Worm (Caenorhabditis elegans): ENCODE results near the gene ins-12.

The ins-12 gene

DNA sequence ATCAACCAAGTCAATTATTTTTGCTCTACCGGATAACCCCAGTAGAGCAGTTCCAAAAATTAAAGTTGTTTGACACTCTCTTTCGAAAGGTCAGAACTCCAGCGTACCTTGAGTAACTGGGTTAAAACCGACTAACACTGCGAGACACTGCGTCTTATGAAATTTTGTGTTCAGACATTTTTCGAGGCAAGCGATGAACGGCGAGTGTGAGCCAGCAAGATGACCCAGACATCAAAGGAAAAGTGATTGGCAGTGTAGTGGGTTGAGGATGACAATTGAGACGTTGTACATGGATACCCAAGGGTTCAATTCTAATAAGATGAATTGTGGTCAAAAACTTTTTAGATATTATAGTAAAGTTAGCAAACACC lies 10.3 kb upstream of the ins-12 start:
- TF ChIP-seq nhr-12 (tag; optimal IDR thresholded peaks at IDR 0.05) (no peak), C34F6.9 (tag; optimal IDR thresholded peaks at IDR 0.05) (no peak), nhr-129 (tag; optimal IDR thresholded peaks at IDR 0.05) (peak; percentile 89), ztf-1 (GFP tag; conservative IDR thresholded peaks at IDR 0.05) (no peak), sem-4 (tag; optimal IDR thresholded peaks at IDR 0.05) (no peak), fos-1 (tag; optimal IDR thresholded peaks at IDR 0.05) (peak; percentile 11), lin-11 (tag; optimal IDR thresholded peaks at IDR 0.05) (no peak), Y55F3AM.14 (GFP tag; optimal IDR thresholded peaks at IDR 0.05) (no peak), lin-13 (GFP tag; optimal IDR thresholded peaks at IDR 0.05) (peak; percentile 27), gmeb-1 (tag; optimal IDR thresholded peaks at IDR 0.05) (peak; percentile 66), nhr-77 (tag; optimal IDR thresholded peaks at IDR 0.05) (peak; percentile 6), R02D3.7 (tag; optimal IDR thresholded peaks at IDR 0.05) (no peak), alr-1 (tag; optimal IDR thresholded peaks at IDR 0.05) (no peak), sma-9 (GFP tag; optimal IDR thresholded peaks at IDR 0.05) (peak; percentile 76), sma-9 (tag; optimal IDR thresholded peaks at IDR 0.05) (no peak), lsy-2 (tag; optimal IDR thresholded peaks at IDR 0.05) (peak in 1 of 2 experiments; percentile 73), egl-27 (tag; optimal IDR thresholded peaks at IDR 0.05) (no peak), ama-1 (optimal IDR thresholded peaks at IDR 0.05) (peak; percentile 93), mab-5 (tag; optimal IDR thresholded peaks at IDR 0.05) (no peak), crh-2 (tag; optimal IDR thresholded peaks at IDR 0.05) (peak; percentile 60), nhr-21 (tag; optimal IDR thresholded peaks at IDR 0.05) (peak; percentile 85), ztf-4 (tag; optimal IDR thresholded peaks at IDR 0.05) (no peak), elt-1 (tag; optimal IDR thresholded peaks at IDR 0.05) (no peak), unc-39 (tag; optimal IDR thresholded peaks at IDR 0.05) (no peak), nhr-25 (tag; optimal IDR thresholded peaks at IDR 0.05) (no peak), nhr-10 (tag; optimal IDR thresholded peaks at IDR 0.05) (peak; percentile 15), elt-3 (tag; optimal IDR thresholded peaks at IDR 0.05) (no peak), unc-55 (GFP tag; optimal IDR thresholded peaks at IDR 0.05) (no peak), sma-3 (GFP tag; optimal IDR thresholded peaks at IDR 0.05) (peak; percentile 66), blmp-1 (tag; optimal IDR thresholded peaks at IDR 0.05; ENCODE audit: insufficient read depth) (no peak), mdl-1 (tag; optimal IDR thresholded peaks at IDR 0.05) (no peak), nhr-6 (tag; optimal IDR thresholded peaks at IDR 0.05) (peak; percentile 16), snpc-4 (tag; optimal IDR thresholded peaks at IDR 0.05) (peak; percentile 98)

DNA sequence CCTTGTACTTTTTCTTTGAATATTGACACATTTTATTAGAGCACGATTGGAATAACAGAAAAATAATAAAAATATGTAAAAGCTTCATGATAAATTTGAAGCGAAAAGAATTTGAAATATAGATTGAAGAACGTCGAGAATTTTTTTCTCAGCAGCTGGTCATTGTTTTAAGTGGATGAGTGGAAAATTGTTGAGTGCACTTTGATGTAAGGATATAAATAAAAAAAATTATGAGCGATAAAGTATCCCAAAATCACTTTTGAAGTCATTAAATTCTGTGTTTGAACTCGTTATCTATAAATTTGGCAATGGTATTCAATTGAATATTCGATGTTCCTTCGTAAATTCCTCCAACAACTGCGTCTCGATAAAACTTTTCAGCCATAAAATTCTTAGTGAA lies 9.7 kb upstream of the ins-12 start, which contains the start of gene ins-13:
ins-13 (minus strand) TSS at position 101 of the 400 bp plus-strand sequence.
- TF ChIP-seq Y55F3AM.14 (GFP tag; optimal IDR thresholded peaks at IDR 0.05): no peak
- TF ChIP-seq ama-1 (optimal IDR thresholded peaks at IDR 0.05): no peak
- TF ChIP-seq nhr-11 (tag; optimal IDR thresholded peaks at IDR 0.05): no peak
- no peak for TF ChIP-seq mdl-1 (tag; optimal IDR thresholded peaks at IDR 0.05)
- TF ChIP-seq peb-1 (tag; optimal IDR thresholded peaks at IDR 0.05): no peak
- TF ChIP-seq F13H6.1 (tag; optimal IDR thresholded peaks at IDR 0.05): no peak
- no peak for TF ChIP-seq sma-3 (GFP tag; optimal IDR thresholded peaks at IDR 0.05)
- TF ChIP-seq ZK546.5 (tag; optimal IDR thresholded peaks at IDR 0.05): no peak
- no peak for TF ChIP-seq elt-3 (tag; optimal IDR thresholded peaks at IDR 0.05)
- no peak for TF ChIP-seq snpc-4 (tag; optimal IDR thresholded peaks at IDR 0.05)
- TF ChIP-seq nhr-6 (tag; optimal IDR thresholded peaks at IDR 0.05): no peak
- TF ChIP-seq lin-13 (GFP tag; optimal IDR thresholded peaks at IDR 0.05): no peak
- TF ChIP-seq gmeb-1 (tag; optimal IDR thresholded peaks at IDR 0.05): no peak
- TF ChIP-seq ztf-4 (tag; optimal IDR thresholded peaks at IDR 0.05): no peak
- TF ChIP-seq mbf-1 (tag; optimal IDR thresholded peaks at IDR 0.05): no peak
- TF ChIP-seq ztf-11 (tag; optimal IDR thresholded peaks at IDR 0.05): no peak
- no peak for TF ChIP-seq mab-5 (tag; optimal IDR thresholded peaks at IDR 0.05)
- TF ChIP-seq crh-2 (tag; optimal IDR thresholded peaks at IDR 0.05): no peak

DNA sequence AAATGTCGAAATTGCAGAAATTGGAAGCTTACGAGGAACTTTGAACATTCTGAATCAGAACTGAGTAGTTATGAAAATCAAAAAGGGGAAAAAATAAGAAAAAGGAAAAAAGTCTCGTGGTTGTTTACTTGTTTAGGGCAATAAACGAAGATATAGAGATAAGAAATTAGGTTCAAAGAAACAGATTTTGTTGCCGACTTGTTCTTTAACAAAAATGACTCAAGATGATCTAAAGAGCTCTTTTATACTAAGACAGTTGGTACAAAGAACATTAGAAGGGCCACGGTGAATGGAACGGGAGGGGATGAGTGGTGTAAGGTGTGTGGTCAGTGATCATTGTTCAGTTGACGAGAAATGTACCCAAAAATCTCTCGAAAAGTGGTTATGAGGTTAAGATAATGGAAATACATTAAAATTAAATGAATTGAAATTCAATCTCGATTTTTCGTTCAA lies 6.9 kb upstream of the ins-12 start, which contains the start of gene acdh-2:
acdh-2 (minus strand) TSS at position 51 of the 453 bp plus-strand sequence.
- no peak for TF ChIP-seq lin-11 (tag; optimal IDR thresholded peaks at IDR 0.05)
- no peak for TF ChIP-seq fos-1 (tag; optimal IDR thresholded peaks at IDR 0.05)

ce11 chrII:5549746-5550145 lies 4.7 kb upstream of the ins-12 start, which contains the start of gene C17C3.6:
C17C3.6 (plus strand) TSS chrII:5550046.
- no peak for TF ChIP-seq peb-1 (tag; optimal IDR thresholded peaks at IDR 0.05)
- TF ChIP-seq sma-3 (GFP tag; optimal IDR thresholded peaks at IDR 0.05): no peak
- no peak for TF ChIP-seq nhr-237 (tag; optimal IDR thresholded peaks at IDR 0.05)
- TF ChIP-seq egl-27 (tag; optimal IDR thresholded peaks at IDR 0.05): no peak
- TF ChIP-seq mab-5 (tag; optimal IDR thresholded peaks at IDR 0.05): no peak
- no peak for TF ChIP-seq fos-1 (tag; optimal IDR thresholded peaks at IDR 0.05)
- TF ChIP-seq lin-13 (GFP tag; optimal IDR thresholded peaks at IDR 0.05): no peak
- TF ChIP-seq nhr-10 (tag; optimal IDR thresholded peaks at IDR 0.05): no peak
- no peak for TF ChIP-seq nhr-12 (tag; optimal IDR thresholded peaks at IDR 0.05)
- no peak for TF ChIP-seq ztf-11 (tag; optimal IDR thresholded peaks at IDR 0.05)

Data from whole organism, L2 larva.